Fruit fly (Drosophila melanogaster) whole organism, prepupa: ENCODE data around the gene Pex1.

ENCODE experiments used
- Blimp-1 ChIP-seq: fragments of 200-800 bp; sonication (Bioruptor generic); optimal IDR thresholded peaks from 3 replicates; lab custom pipeline; 2017; ENCODE audit warnings: missing biosample characterization, missing genetic modification characterization, mild to moderate bottlenecking, moderate library complexity, missing genetic modification reagents
- CG10669 ChIP-seq: fragments of 200-800 bp; sonication (Bioruptor generic); optimal IDR thresholded peaks from 3 replicates; lab custom pipeline; 2018; ENCODE audit warnings: missing biosample characterization, mild to moderate bottlenecking, missing genetic modification characterization, moderate library complexity
- CG11902 ChIP-seq: fragments of 200-800 bp; sonication (Bioruptor generic); optimal IDR thresholded peaks from 3 replicates; lab custom pipeline; 2016; ENCODE audit warnings: missing biosample characterization, missing genetic modification characterization
- CG15336 ChIP-seq: fragments of 200-800 bp; sonication (Bioruptor generic); IDR thresholded peaks from 2 replicates; pipeline ENCODE4 v1.3.6; 2022; ENCODE audit warnings: missing biosample characterization, missing genetic modification characterization
- CG1621 ChIP-seq: fragments of 200-800 bp; sonication (Bioruptor generic); optimal IDR thresholded peaks from 3 replicates; lab custom pipeline; 2018; ENCODE audit warnings: missing biosample characterization, mild to moderate bottlenecking, missing genetic modification characterization
- CG16779 ChIP-seq: fragments of 200-800 bp; sonication (Bioruptor generic); optimal IDR thresholded peaks from 3 replicates; lab custom pipeline; 2017; ENCODE audit warnings: missing biosample characterization, mild to moderate bottlenecking, missing genetic modification characterization
- CG3032 ChIP-seq: fragments of 200-800 bp; optimal IDR thresholded peaks from 2 replicates; lab custom pipeline; 2019; ENCODE audit warnings: missing biosample characterization, mild to moderate bottlenecking, missing genetic modification characterization, moderate library complexity
- CG32006 ChIP-seq: fragments of 200-800 bp; sonication (Bioruptor generic); optimal IDR thresholded peaks from 3 replicates; lab custom pipeline; 2017; ENCODE audit warnings: missing biosample characterization, mild to moderate bottlenecking, missing genetic modification characterization
- CG6792 ChIP-seq: fragments of 200-800 bp; sonication (Bioruptor generic); optimal IDR thresholded peaks from 3 replicates; lab custom pipeline; 2016; ENCODE audit warnings: missing biosample characterization, missing genetic modification characterization
- CG6808 ChIP-seq: fragments of 200-800 bp; sonication (Bioruptor generic); optimal IDR thresholded peaks from 3 replicates; lab custom pipeline; 2017; ENCODE audit warnings: missing biosample characterization, missing genetic modification characterization, mild to moderate bottlenecking, moderate library complexity, missing genetic modification reagents
- CG7368 ChIP-seq: fragments of 200-800 bp; sonication (Bioruptor generic); optimal IDR thresholded peaks from 3 replicates; lab custom pipeline; 2016; ENCODE audit warnings: missing biosample characterization, missing genetic modification characterization
- CG8119 ChIP-seq: fragments of 200-800 bp; sonication (Bioruptor generic); IDR thresholded peaks from 3 replicates; pipeline ENCODE4 v1.3.6; 2022; ENCODE audit warnings: missing biosample characterization, missing genetic modification characterization
- CG8319 ChIP-seq: fragments of 200-800 bp; sonication (Bioruptor generic); optimal IDR thresholded peaks from 3 replicates; lab custom pipeline; 2016; ENCODE audit warnings: missing biosample characterization, missing genetic modification characterization
- CG8632 ChIP-seq: fragments of 200-800 bp; sonication (Bioruptor generic); optimal IDR thresholded peaks from 3 replicates; lab custom pipeline; 2016; ENCODE audit warnings: missing biosample characterization, missing genetic modification characterization
- CG9139 ChIP-seq: fragments of 200-800 bp; sonication (Bioruptor generic); optimal IDR thresholded peaks from 3 replicates; lab custom pipeline; 2017; ENCODE audit warnings: missing biosample characterization, mild to moderate bottlenecking, missing genetic modification characterization
- Eip75B ChIP-seq: fragments of 200-800 bp; sonication (Bioruptor generic); optimal IDR thresholded peaks from 3 replicates; lab custom pipeline; 2016; ENCODE audit warnings: missing biosample characterization, missing genetic modification characterization
- Eip78C ChIP-seq: fragments of 200-800 bp; sonication (Bioruptor generic); peaks from one replicate; lab custom pipeline; 2016; ENCODE audit warnings: missing biosample characterization, missing genetic modification characterization
- Ets21C ChIP-seq: fragments of 200-800 bp; sonication (Bioruptor generic); optimal IDR thresholded peaks from 3 replicates; lab custom pipeline; 2016; ENCODE audit warnings: missing biosample characterization, missing genetic modification characterization
- Ets96B ChIP-seq: fragments of 200-800 bp; optimal IDR thresholded peaks from 2 replicates; lab custom pipeline; 2019; ENCODE audit warnings: missing biosample characterization, mild to moderate bottlenecking, missing genetic modification characterization, moderate library complexity
- Gug ChIP-seq: fragments of 200-800 bp; sonication (Bioruptor generic); IDR thresholded peaks from 2 replicates; pipeline ENCODE4 v1.3.6; 2022; ENCODE audit warnings: missing biosample characterization, missing genetic modification characterization
- Hr38 ChIP-seq: sonication (Bioruptor generic); optimal IDR thresholded peaks from 2 replicates; lab custom pipeline; 2016; ENCODE audit warnings: missing biosample characterization, missing genetic modification characterization
- Hr39 ChIP-seq: fragments of 200-800 bp; sonication (Bioruptor generic); optimal IDR thresholded peaks from 2 replicates; lab custom pipeline; 2016; ENCODE audit warnings: missing biosample characterization, missing genetic modification characterization
- Hr4 ChIP-seq: fragments of 200-800 bp; sonication (Bioruptor generic); optimal IDR thresholded peaks from 3 replicates; lab custom pipeline; 2016; ENCODE audit warnings: missing biosample characterization, missing genetic modification characterization
- Lpt ChIP-seq: fragments of 200-800 bp; sonication (Bioruptor generic); optimal IDR thresholded peaks from 3 replicates; lab custom pipeline; 2016; ENCODE audit warnings: missing biosample characterization, missing genetic modification characterization
- Met ChIP-seq: fragments of 200-800 bp; sonication (Bioruptor generic); optimal IDR thresholded peaks from 3 replicates; lab custom pipeline; 2016; ENCODE audit warnings: missing biosample characterization, missing genetic modification characterization
- OdsH ChIP-seq: fragments of 200-800 bp; sonication (Bioruptor generic); optimal IDR thresholded peaks from 3 replicates; lab custom pipeline; 2016; ENCODE audit warnings: missing biosample characterization, missing genetic modification characterization
- Smox ChIP-seq: fragments of 200-800 bp; sonication (Bioruptor generic); optimal IDR thresholded peaks from 3 replicates; lab custom pipeline; 2016; ENCODE audit warnings: missing biosample characterization, missing genetic modification characterization
- Sox102F ChIP-seq: fragments of 200-800 bp; sonication (Bioruptor generic); optimal IDR thresholded peaks from 2 replicates; lab custom pipeline; 2016; ENCODE audit warnings: missing biosample characterization, mild to moderate bottlenecking, missing genetic modification characterization
- Sox14 ChIP-seq: fragments of 200-800 bp; sonication (Bioruptor generic); optimal IDR thresholded peaks from 3 replicates; lab custom pipeline; 2016; ENCODE audit warnings: missing biosample characterization, missing genetic modification characterization
- achi ChIP-seq: fragments of 200-800 bp; sonication (Bioruptor generic); optimal IDR thresholded peaks from 3 replicates; lab custom pipeline; 2016; ENCODE audit warnings: missing biosample characterization, missing genetic modification characterization
- cyc ChIP-seq: fragments of 200-800 bp; sonication (Bioruptor generic); optimal IDR thresholded peaks from 3 replicates; lab custom pipeline; 2016; ENCODE audit warnings: missing biosample characterization, missing genetic modification characterization
- dsx ChIP-seq: fragments of 200-800 bp; optimal IDR thresholded peaks from 3 replicates; lab custom pipeline; 2019; ENCODE audit warnings: missing biosample characterization, mild to moderate bottlenecking, missing genetic modification characterization, moderate library complexity; ENCODE audit not compliant: poor library complexity, severe bottlenecking
- eg ChIP-seq: fragments of 200-800 bp; sonication (Bioruptor generic); IDR thresholded peaks from 3 replicates; pipeline ENCODE4 v1.3.6; 2022; ENCODE audit warnings: missing biosample characterization, missing genetic modification characterization
- esn ChIP-seq: fragments of 200-800 bp; sonication (Bioruptor generic); optimal IDR thresholded peaks from 2 replicates; lab custom pipeline; 2016; ENCODE audit warnings: missing biosample characterization, mild to moderate bottlenecking, missing genetic modification characterization, moderate library complexity
- fd59A ChIP-seq: fragments of 200-800 bp; sonication (Bioruptor generic); optimal IDR thresholded peaks from 2 replicates; lab custom pipeline; 2017; ENCODE audit warnings: missing biosample characterization, mild to moderate bottlenecking, missing genetic modification characterization, missing genetic modification reagents
- fkh ChIP-seq: fragments of 200-800 bp; sonication (Bioruptor generic); optimal IDR thresholded peaks from 3 replicates; lab custom pipeline; 2017; ENCODE audit warnings: missing biosample characterization, mild to moderate bottlenecking, missing genetic modification characterization, moderate library complexity
- lz ChIP-seq: fragments of 200-800 bp; sonication (Bioruptor generic); optimal IDR thresholded peaks from 3 replicates; lab custom pipeline; 2016; ENCODE audit warnings: missing biosample characterization, missing genetic modification characterization
- net ChIP-seq: fragments of 200-800 bp; sonication (Bioruptor generic); optimal IDR thresholded peaks from 3 replicates; lab custom pipeline; 2016; ENCODE audit warnings: missing biosample characterization, missing genetic modification characterization
- pdm3 ChIP-seq: fragments of 200-800 bp; sonication (Bioruptor generic); optimal IDR thresholded peaks from 3 replicates; lab custom pipeline; 2016; ENCODE audit warnings: missing biosample characterization, missing genetic modification characterization
- salr ChIP-seq, 2 experiments: fragments of 200-800 bp; sonication (Bioruptor generic); optimal IDR thresholded peaks; 3 replicates each; lab custom pipeline; 2016 to 2018; ENCODE audit warnings: missing biosample characterization in 2 of 2, missing genetic modification characterization in 2 of 2, mild to moderate bottlenecking in 1 of 2
- spab ChIP-seq: fragments of 200-800 bp; sonication (Bioruptor generic); optimal IDR thresholded peaks from 2 replicates; lab custom pipeline; 2017; ENCODE audit warnings: missing biosample characterization, mild to moderate bottlenecking, missing genetic modification characterization, missing genetic modification reagents
- ss ChIP-seq, 2 experiments: fragments of 200-800 bp; sonication (Bioruptor generic); optimal IDR thresholded peaks; 2 replicates in 1 of 2; 3 replicates in 1 of 2; lab custom pipeline; 2017 to 2018; ENCODE audit warnings: mild to moderate bottlenecking in 2 of 2, missing biosample characterization in 2 of 2, missing genetic modification characterization in 2 of 2, moderate library complexity in 1 of 2
- svp ChIP-seq: fragments of 200-800 bp; sonication (Bioruptor generic); peaks from one replicate; lab custom pipeline; 2016; ENCODE audit warnings: missing biosample characterization, missing genetic modification characterization
- topi ChIP-seq: fragments of 200-800 bp; sonication (Bioruptor generic); optimal IDR thresholded peaks from 3 replicates; lab custom pipeline; 2016; ENCODE audit warnings: missing biosample characterization, missing genetic modification characterization
- vri ChIP-seq: fragments of 200-800 bp; sonication (Bioruptor generic); optimal IDR thresholded peaks from 3 replicates; lab custom pipeline; 2016; ENCODE audit warnings: missing biosample characterization, mild to moderate bottlenecking, missing genetic modification characterization

Gene Pex1

dm6 chr3L:14050944-14051548 is 20.6 kb upstream of the Pex1 start, which contains the start of gene CG6833 (continued):
- TF ChIP-seq Met (peak; percentile 65), CG7368 (peak; percentile 53), Sox102F (no peak), OdsH (peak; percentile 57), CG10669 (GFP tag; lab: Kevin White, UChicago) (peak; percentile 56), Blimp-1 (GFP tag; lab: Kevin White, UChicago) (no peak), CG1621 (tag; lab: Kevin White, UChicago) (peak; percentile 27), pdm3 (GFP tag; lab: Kevin White, UChicago) (peak; percentile 70), net (peak; percentile 54), Hr4 (GFP tag; lab: Kevin White, UChicago) (peak; percentile 73), CG16779 (tag; lab: Kevin White, UChicago) (no peak), CG8319 (GFP tag; lab: Kevin White, UChicago) (peak; percentile 47), CG8632 (peak; percentile 13), fkh (GFP tag; lab: Kevin White, UChicago) (peak; percentile 82), Ets21C (peak; percentile 65), CG9139 (GFP tag; lab: Kevin White, UChicago) (no peak), Hr39 (GFP tag; lab: Kevin White, UChicago) (peak; percentile 85), CG6792 (GFP tag; lab: Kevin White, UChicago) (peak; percentile 15), Gug (GFP tag; lab: Robert Waterston, UW) (no peak), cyc (GFP tag; lab: Kevin White, UChicago) (peak; percentile 87), spab (GFP tag; lab: Kevin White, UChicago) (no peak), CG15336 (GFP tag; lab: Robert Waterston, UW) (peak; percentile 28; the same call in 1 of the 2 replicates), ss (GFP tag; optimal IDR thresholded peaks at IDR 0.05; lab: Kevin White, UChicago) (peak in 1 of 2 experiments; percentile 34), Hr38 (GFP tag; lab: Kevin White, UChicago) (no peak), Smox (peak; percentile 57), fd59A (GFP tag; lab: Kevin White, UChicago) (no peak)

DNA sequence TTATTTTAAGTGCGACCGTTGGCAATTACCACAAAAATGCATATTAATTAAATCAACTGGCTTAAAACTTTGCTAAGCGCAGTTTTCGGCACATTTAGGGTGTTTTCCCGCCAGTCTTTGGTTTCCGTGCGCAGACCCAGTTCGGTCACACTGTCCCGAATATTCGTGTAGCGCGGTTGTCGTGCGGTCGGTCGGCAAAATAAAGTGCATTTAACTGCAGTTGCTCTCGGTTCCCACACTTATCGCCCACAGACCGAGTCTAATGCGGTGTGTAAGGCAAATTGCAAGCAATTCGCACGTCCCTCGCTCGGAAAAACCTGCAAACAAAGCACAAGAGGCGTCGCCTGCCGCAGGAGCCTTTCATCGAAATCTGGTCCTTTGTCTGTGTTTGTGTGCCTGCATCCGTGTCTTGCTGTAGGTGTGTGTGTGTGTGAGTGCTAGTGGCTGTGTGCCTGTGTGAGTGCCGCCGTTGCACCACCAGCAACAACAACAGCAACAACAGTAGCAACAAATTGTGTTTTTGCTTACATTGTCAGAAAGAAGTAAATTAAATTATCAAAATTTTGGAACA is 18.5 kb upstream of the Pex1 start, which contains the start of the genes CG13484 and Frl:
Gene CG13484, minus strand, starts transcription at position 7 of the 571 bp plus-strand sequence.
Gene Frl, plus strand, starts transcription at position 143 of the 571 bp plus-strand sequence.
- TF ChIP-seq CG1621 (tag; lab: Kevin White, UChicago) (peak; percentile 36), svp (GFP tag; lab: Kevin White, UChicago) (no peak), Hr38 (GFP tag; lab: Kevin White, UChicago) (no peak), ss (GFP tag; optimal IDR thresholded peaks at IDR 0.05; lab: Kevin White, UChicago) (peak; percentile 52 to 69), Hr39 (GFP tag; lab: Kevin White, UChicago) (peak; percentile 1), eg (GFP tag; lab: Robert Waterston, UW) (peak; percentile 44; the same call in 1 of the 3 replicates), CG3032 (tag; lab: Kevin White, UChicago) (peak; percentile 20), dsx (GFP tag; lab: Kevin White, UChicago) (peak; percentile 72), Eip78C (peak; percentile 90), Eip75B (GFP tag; lab: Kevin White, UChicago) (peak; percentile 37), topi (GFP tag; lab: Kevin White, UChicago) (peak; percentile 47), net (no peak), achi (GFP tag; lab: Kevin White, UChicago) (no peak), fkh (GFP tag; lab: Kevin White, UChicago) (peak; percentile 25), spab (GFP tag; lab: Kevin White, UChicago) (no peak), CG7368 (no peak), CG6808 (peak; percentile 44), CG8119 (GFP tag; lab: Robert Waterston, UW) (peak; percentile 55; the same call in 2 of the 3 replicates), CG8319 (GFP tag; lab: Kevin White, UChicago) (no peak), CG11902 (no peak), CG32006 (GFP tag; lab: Kevin White, UChicago) (peak; percentile 10), Sox102F (no peak), esn (GFP tag; lab: Kevin White, UChicago) (peak; percentile 40), CG15336 (GFP tag; lab: Robert Waterston, UW) (peak; percentile 37; the same call in 1 of the 2 replicates), cyc (GFP tag; lab: Kevin White, UChicago) (peak; percentile 27), CG9139 (GFP tag; lab: Kevin White, UChicago) (peak; percentile 48), Ets96B (tag; lab: Kevin White, UChicago) (peak; percentile 14), Hr4 (GFP tag; lab: Kevin White, UChicago) (no peak), Sox14 (peak; percentile 78), vri (no peak), lz (GFP tag; lab: Kevin White, UChicago) (peak; percentile 2), Blimp-1 (GFP tag; lab: Kevin White, UChicago) (no peak), CG16779 (tag; lab: Kevin White, UChicago) (peak; percentile 43), salr (GFP tag; optimal IDR thresholded peaks at IDR 0.05; lab: Kevin White, UChicago) (no peak), Lpt (peak; percentile 27), Smox (peak; percentile 6)
